Worm (Caenorhabditis elegans) whole organism, L2 larva: Measurements from ENCODE around the gene sdz-32.
"Not testable (repeated sequence)": the region's sequence is repeated elsewhere in the genome, so short reads cannot be mapped to it uniquely, and the experiment has no call there.

Source experiments
- C34F6.9 ChIP-seq: fragments of 150-350 bp; optimal IDR thresholded peaks from 2 replicates; lab custom pipeline; 2014; ENCODE audit warnings: missing biosample characterization, missing genetic modification characterization
- R02D3.7 ChIP-seq: fragments of 150-350 bp; optimal IDR thresholded peaks from 2 replicates; lab custom pipeline; 2014; ENCODE audit warnings: missing biosample characterization, missing genetic modification characterization
- Y55F3AM.14 ChIP-seq: fragments of 200-800 bp; sonication (Bioruptor generic); optimal IDR thresholded peaks from 2 replicates; lab custom pipeline; 2018; ENCODE audit warnings: mild to moderate bottlenecking, missing genetic modification characterization, missing compliant biosample characterization
- ZK546.5 ChIP-seq: sonication (generic microtip); optimal IDR thresholded peaks from 2 replicates; lab custom pipeline; 2017; ENCODE audit warnings: missing biosample characterization, missing genetic modification characterization
- alr-1 ChIP-seq: fragments of 150-350 bp; optimal IDR thresholded peaks from 2 replicates; lab custom pipeline; 2014; ENCODE audit warnings: missing biosample characterization, missing genetic modification characterization
- ama-1 ChIP-seq: fragments of 150-350 bp; optimal IDR thresholded peaks from 2 replicates; lab custom pipeline; 2018; ENCODE audit warnings: inconsistent platforms
- blmp-1 ChIP-seq: sonication (generic microtip); optimal IDR thresholded peaks from 2 replicates; lab custom pipeline; 2017; ENCODE audit warnings: missing genetic modification characterization, mild to moderate bottlenecking, missing compliant biosample characterization, antibody characterized with exemption, moderate library complexity; ENCODE audit not compliant: insufficient read depth
- ceh-82 ChIP-seq: fragments of 150-350 bp; optimal IDR thresholded peaks from 2 replicates; lab custom pipeline; 2014; ENCODE audit warnings: missing biosample characterization, missing genetic modification characterization
- dmd-4 ChIP-seq: sonication (generic microtip); optimal IDR thresholded peaks from 2 replicates; lab custom pipeline; 2017; ENCODE audit warnings: missing biosample characterization, missing genetic modification characterization
- egl-27 ChIP-seq: sonication (generic microtip); optimal IDR thresholded peaks from 3 replicates; lab custom pipeline; 2017; ENCODE audit warnings: missing biosample characterization, missing genetic modification reagents, missing genetic modification characterization
- elt-1 ChIP-seq: fragments of 150-350 bp; optimal IDR thresholded peaks from 2 replicates; lab custom pipeline; 2014; ENCODE audit warnings: missing biosample characterization, missing genetic modification characterization
- fos-1 ChIP-seq: fragments of 150-350 bp; optimal IDR thresholded peaks from 2 replicates; lab custom pipeline; 2014; ENCODE audit warnings: missing biosample characterization, missing genetic modification characterization
- gmeb-1 ChIP-seq: fragments of 150-350 bp; optimal IDR thresholded peaks from 2 replicates; lab custom pipeline; 2014; ENCODE audit warnings: missing biosample characterization, missing genetic modification characterization
- lin-11 ChIP-seq: fragments of 150-350 bp; sonication (generic microtip); optimal IDR thresholded peaks from 2 replicates; lab custom pipeline; 2014; ENCODE audit warnings: missing biosample characterization, missing genetic modification characterization, inconsistent platforms, mixed read lengths
- lin-39 ChIP-seq: fragments of 150-350 bp; optimal IDR thresholded peaks from 2 replicates; lab custom pipeline; 2014; ENCODE audit warnings: missing biosample characterization, missing genetic modification reagents, missing genetic modification characterization
- mab-5 ChIP-seq: fragments of 150-350 bp; optimal IDR thresholded peaks from 2 replicates; lab custom pipeline; 2014; ENCODE audit warnings: missing biosample characterization, missing genetic modification characterization
- mdl-1 ChIP-seq, 2 experiments: fragments of 150-350 bp in 1 of 2; sonication (generic microtip) in 1 of 2; optimal IDR thresholded peaks; 2 replicates each; lab custom pipeline; 2017; ENCODE audit warnings: missing biosample characterization in 2 of 2, missing genetic modification characterization in 2 of 2
- nhr-10 ChIP-seq: sonication (generic microtip); optimal IDR thresholded peaks from 2 replicates; lab custom pipeline; 2017; ENCODE audit warnings: missing biosample characterization, missing genetic modification characterization
- nhr-11 ChIP-seq: fragments of 150-350 bp; optimal IDR thresholded peaks from 2 replicates; lab custom pipeline; 2014; ENCODE audit warnings: missing biosample characterization, missing genetic modification characterization
- nhr-12 ChIP-seq: fragments of 150-350 bp; optimal IDR thresholded peaks from 2 replicates; lab custom pipeline; 2014; ENCODE audit warnings: missing biosample characterization, missing genetic modification characterization
- nhr-129 ChIP-seq: fragments of 150-350 bp; optimal IDR thresholded peaks from 2 replicates; lab custom pipeline; 2014; ENCODE audit warnings: missing biosample characterization, missing genetic modification characterization
- nhr-23 ChIP-seq: fragments of 150-350 bp; optimal IDR thresholded peaks from 2 replicates; lab custom pipeline; 2014; ENCODE audit warnings: missing biosample characterization, missing genetic modification reagents, missing genetic modification characterization
- nhr-237 ChIP-seq: fragments of 150-350 bp; optimal IDR thresholded peaks from 2 replicates; lab custom pipeline; 2014; ENCODE audit warnings: missing biosample characterization, missing genetic modification characterization
- nhr-25 ChIP-seq: fragments of 150-350 bp; sonication (generic microtip); optimal IDR thresholded peaks from 3 replicates; lab custom pipeline; 2014; ENCODE audit warnings: missing biosample characterization, missing genetic modification characterization
- nhr-6 ChIP-seq: fragments of 150-350 bp; optimal IDR thresholded peaks from 2 replicates; lab custom pipeline; 2014; ENCODE audit warnings: missing biosample characterization, missing genetic modification characterization
- nhr-77 ChIP-seq: fragments of 150-350 bp; optimal IDR thresholded peaks from 2 replicates; lab custom pipeline; 2014; ENCODE audit warnings: missing biosample characterization, missing genetic modification characterization
- peb-1 ChIP-seq: fragments of 150-350 bp; optimal IDR thresholded peaks from 2 replicates; lab custom pipeline; 2014; ENCODE audit warnings: missing biosample characterization, missing genetic modification characterization
- sem-4 ChIP-seq: fragments of 150-350 bp; optimal IDR thresholded peaks from 2 replicates; lab custom pipeline; 2014; ENCODE audit warnings: missing biosample characterization, missing genetic modification reagents, missing genetic modification characterization
- skn-1 ChIP-seq: sonication (generic microtip); optimal IDR thresholded peaks from 2 replicates; lab custom pipeline; 2017; ENCODE audit warnings: missing biosample characterization, missing genetic modification characterization
- sma-3 ChIP-seq: sonication (generic microtip); optimal IDR thresholded peaks from 2 replicates; lab custom pipeline; 2016; ENCODE audit warnings: missing genetic modification reagents, missing genetic modification characterization, missing compliant biosample characterization
- sma-9 ChIP-seq, 2 experiments: fragments of 150-350 bp in 1 of 2; sonication (generic microtip) in 1 of 2; optimal IDR thresholded peaks; 2 replicates each; lab custom pipeline; 2014 to 2016; ENCODE audit warnings: missing genetic modification characterization in 2 of 2, mild to moderate bottlenecking in 1 of 2, missing biosample characterization in 1 of 2, missing compliant biosample characterization in 1 of 2, missing genetic modification reagents in 1 of 2, moderate library complexity in 1 of 2
- snpc-4 ChIP-seq: fragments of 150-350 bp; optimal IDR thresholded peaks from 2 replicates; lab custom pipeline; 2014; ENCODE audit warnings: missing biosample characterization, missing genetic modification characterization
- unc-55 ChIP-seq: fragments of 150-350 bp; sonication (generic microtip); optimal IDR thresholded peaks from 3 replicates; lab custom pipeline; 2014; ENCODE audit warnings: missing biosample characterization, missing genetic modification reagents, missing genetic modification characterization
- zag-1 ChIP-seq: fragments of 150-350 bp; optimal IDR thresholded peaks from 2 replicates; lab custom pipeline; 2014; ENCODE audit warnings: missing biosample characterization, missing genetic modification characterization
- ztf-1 ChIP-seq: fragments of 200-800 bp; sonication (Bioruptor generic); conservative IDR thresholded peaks from 2 replicates; pipeline ENCODE4 v1.3.6; 2022; ENCODE audit warnings: missing genetic modification characterization, missing compliant biosample characterization
- ztf-11 ChIP-seq: sonication (generic microtip); optimal IDR thresholded peaks from 2 replicates; lab custom pipeline; 2017; ENCODE audit warnings: missing biosample characterization, missing genetic modification characterization

The sdz-32 gene

DNA sequence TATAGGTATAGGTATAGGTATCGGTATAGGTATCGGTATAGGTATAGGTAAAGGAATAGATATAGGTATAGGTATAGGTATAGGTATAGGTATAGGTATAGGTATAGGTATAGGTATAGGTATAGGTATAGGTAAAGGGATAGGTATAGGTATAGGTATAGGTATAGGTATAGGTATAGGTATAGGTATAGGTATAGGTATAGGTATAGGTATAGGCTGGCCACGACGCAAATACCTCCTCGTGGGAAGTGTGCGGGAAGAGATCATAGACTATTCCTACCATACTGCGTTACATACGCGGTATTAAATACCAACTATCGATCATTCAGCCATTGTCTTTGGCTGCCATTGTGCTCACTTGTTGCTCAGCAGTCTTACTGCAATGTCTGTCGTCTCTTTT, 17.0 kb downstream of the sdz-32 start, which contains the start of gene fbxb-112:
Gene fbxb-112, plus strand, starts transcription at position 301 of the 400 bp plus-strand sequence.
- TF ChIP-seq nhr-129; nhr-11 (tag; lab: Kevin White, UChicago); ztf-11 (tag; lab: Kevin White, UChicago): not testable (repeated sequence)

- TF ChIP-seq nhr-25 (tag; lab: Kevin White, UChicago) = no peak
- TF ChIP-seq C34F6.9 (tag; lab: Kevin White, UChicago) = no peak
- TF ChIP-seq zag-1 (tag; lab: Kevin White, UChicago) = no peak
- no peak for TF ChIP-seq sma-9 (GFP tag; optimal IDR thresholded peaks at IDR 0.05; lab: Kevin White, UChicago)
- no peak for TF ChIP-seq sma-9 (tag; optimal IDR thresholded peaks at IDR 0.05; lab: Kevin White, UChicago)
- TF ChIP-seq nhr-10 (tag; lab: Kevin White, UChicago) = no peak
- TF ChIP-seq nhr-12 (tag; lab: Kevin White, UChicago) = no peak
- no peak for TF ChIP-seq peb-1
- TF ChIP-seq unc-55 (GFP tag; lab: Kevin White, UChicago) = no peak
- TF ChIP-seq ZK546.5 (tag; lab: Kevin White, UChicago) = no peak
- no peak for TF ChIP-seq mab-5 (tag; lab: Kevin White, UChicago)
- no peak for TF ChIP-seq nhr-129
- no peak for TF ChIP-seq R02D3.7 (tag; lab: Kevin White, UChicago)
- no peak for TF ChIP-seq nhr-6 (tag; lab: Kevin White, UChicago)
- TF ChIP-seq nhr-237 (tag; lab: Kevin White, UChicago) = no peak
- TF ChIP-seq dmd-4 (tag; lab: Kevin White, UChicago) = no peak
- no peak for TF ChIP-seq ceh-82
- TF ChIP-seq lin-11 (tag; lab: Kevin White, UChicago) = no peak
Measured at ce11 chrII:3499386-3499785, 25.5 kb downstream of the sdz-32 start, which contains the start of gene Y49F6B.9. Y49F6B.9 (minus strand) TSS chrII:3499387.

DNA sequence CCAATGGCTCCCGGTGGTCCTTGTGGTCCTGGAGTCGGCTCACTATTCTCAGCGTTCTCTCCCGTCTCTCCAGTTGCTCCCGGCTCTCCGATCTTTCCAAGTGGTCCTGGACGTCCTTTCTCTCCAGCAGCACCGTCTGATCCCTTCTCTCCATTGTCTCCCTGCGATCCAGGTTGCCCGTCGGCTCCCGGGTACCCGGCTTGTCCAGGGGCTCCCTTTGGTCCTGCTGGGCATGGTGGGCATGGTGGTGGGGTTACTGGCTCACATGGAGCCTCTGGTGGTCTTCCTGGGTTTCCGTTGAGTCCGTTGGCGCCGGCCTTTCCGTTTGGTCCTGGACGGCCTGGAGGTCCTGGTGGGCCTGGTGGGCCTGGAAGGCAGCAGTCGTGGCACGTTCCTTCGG, 26.5 kb downstream of the sdz-32 start:
- TF ChIP-seq alr-1 (tag; lab: Kevin White, UChicago) (no peak), lin-39 (tag; lab: Kevin White, UChicago) (no peak), ztf-11 (tag; lab: Kevin White, UChicago) (no peak), egl-27 (tag; lab: Kevin White, UChicago) (no peak), gmeb-1 (tag; lab: Kevin White, UChicago) (no peak), mdl-1 (tag; optimal IDR thresholded peaks at IDR 0.05; lab: Kevin White, UChicago) (no peak), snpc-4 (tag; lab: Kevin White, UChicago) (no peak), nhr-129 (no peak), unc-55 (GFP tag; lab: Kevin White, UChicago) (no peak), sem-4 (tag; lab: Kevin White, UChicago) (no peak), ama-1 (no peak)
- TF ChIP-seq, all 48 proteins: peak for 0

DNA sequence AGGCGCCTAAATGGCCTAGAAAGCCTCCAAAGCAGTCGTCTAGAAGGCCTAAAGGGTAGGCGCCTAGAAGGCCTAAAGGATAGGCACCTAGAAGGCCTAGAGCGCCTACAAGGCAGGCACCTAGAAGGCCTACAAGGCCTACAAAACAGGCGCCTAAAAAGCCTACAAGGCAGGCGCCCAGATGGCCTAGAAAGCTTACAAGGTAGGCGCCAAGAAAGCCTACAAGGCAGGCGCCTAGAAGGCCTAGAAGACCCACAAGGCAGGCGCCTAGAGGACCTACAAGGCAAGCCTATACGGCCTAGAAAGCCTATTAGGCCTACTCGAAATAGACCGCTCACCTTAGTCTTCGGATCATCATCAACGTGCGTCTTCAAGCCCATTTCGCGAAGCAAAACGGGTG, 28.2 kb downstream of the sdz-32 start:
- no peak for TF ChIP-seq elt-1 (tag; lab: Kevin White, UChicago)
- no peak for TF ChIP-seq nhr-23 (tag; lab: Kevin White, UChicago)
- TF ChIP-seq fos-1 (tag; lab: Kevin White, UChicago) = no peak
- no peak for TF ChIP-seq Y55F3AM.14 (GFP tag; lab: Kevin White, UChicago)
- no peak for TF ChIP-seq sma-3 (GFP tag; lab: Kevin White, UChicago)
- TF ChIP-seq ztf-1 (GFP tag; lab: Robert Waterston, UW) = no peak
- TF ChIP-seq alr-1 (tag; lab: Kevin White, UChicago) = no peak
- TF ChIP-seq nhr-77 (tag; lab: Kevin White, UChicago) = no peak
- no peak for TF ChIP-seq lin-11 (tag; lab: Kevin White, UChicago)
- no peak for TF ChIP-seq sem-4 (tag; lab: Kevin White, UChicago)
- no peak for TF ChIP-seq mab-5 (tag; lab: Kevin White, UChicago)
- TF ChIP-seq skn-1 (tag; lab: Kevin White, UChicago) = no peak
- no peak for TF ChIP-seq blmp-1 (tag; lab: Kevin White, UChicago)
- TF ChIP-seq dmd-4 (tag; lab: Kevin White, UChicago) = no peak
- TF ChIP-seq nhr-6 (tag; lab: Kevin White, UChicago) = no peak
